Fruit fly (Drosophila melanogaster) Kc167 (cell line): Measurements from ENCODE around the gene Hs6st.

Experiments
- Myc ChIP-seq: fragments of >200 bp; optimal IDR thresholded peaks from 2 replicates; lab custom pipeline; 2017; ENCODE audit warnings: missing external identifiers
- Sin3A ChIP-seq: fragments of >200 bp; optimal IDR thresholded peaks from 2 replicates; lab custom pipeline; 2018; ENCODE audit warnings: missing external identifiers
- h ChIP-seq: fragments of >200 bp; optimal IDR thresholded peaks from 3 replicates; lab custom pipeline; 2018; ENCODE audit warnings: missing external identifiers
- insv ChIP-seq: fragments of >200 bp; optimal IDR thresholded peaks from 3 replicates; lab custom pipeline; 2018; ENCODE audit warnings: missing external identifiers
- psq ChIP-seq: fragments of >200 bp; optimal IDR thresholded peaks from 2 replicates; lab custom pipeline; 2017; ENCODE audit warnings: missing external identifiers
- ttk ChIP-seq: sonication (Bioruptor generic); optimal IDR thresholded peaks from 2 replicates; lab custom pipeline; 2017; ENCODE audit warnings: missing external identifiers

Gene Hs6st

dm6 chr3R:19915312-19915711 is 93.0 kb downstream of the Hs6st start, which contains the start of the genes Xport-A and Xport-B:
Gene Xport-A, minus strand, starts transcription at chr3R:19915412.
Gene Xport-B, minus strand, starts transcription at chr3R:19915412.
- no peak for TF ChIP-seq ttk (lab: Kevin White, UChicago)
- no peak for TF ChIP-seq Sin3A
- TF ChIP-seq insv (lab: Kevin White, UChicago): no peak
- no peak for TF ChIP-seq psq (lab: Kevin White, UChicago)
- no peak for TF ChIP-seq h
- no peak for TF ChIP-seq Myc (lab: Kevin White, UChicago)

DNA sequence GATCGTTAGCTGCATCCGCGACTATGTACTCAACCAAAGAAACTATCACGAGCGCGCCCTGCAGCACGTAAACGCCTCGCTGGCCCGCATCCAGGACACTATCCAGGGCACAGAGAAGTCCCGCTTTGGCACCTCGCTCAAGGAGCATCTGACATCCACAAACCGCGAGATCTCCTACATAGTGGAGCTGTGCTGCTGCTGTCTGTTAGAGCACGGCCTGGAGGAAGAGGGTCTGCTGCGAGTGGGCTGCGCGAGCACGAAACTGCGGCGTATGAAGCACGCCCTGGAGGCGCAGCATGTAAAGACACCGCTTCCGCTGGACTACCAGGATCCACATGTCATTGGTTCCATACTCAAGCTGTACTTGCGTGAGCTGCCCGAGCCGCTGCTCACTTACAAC is 97.3 kb downstream of the Hs6st start:
- TF ChIP-seq Sin3A (no peak), Myc (lab: Kevin White, UChicago) (no peak)

- no peak for TF ChIP-seq Sin3A
- TF ChIP-seq Myc (lab: Kevin White, UChicago): no peak
- TF ChIP-seq h: no peak
- TF ChIP-seq insv (lab: Kevin White, UChicago): no peak
- no peak for TF ChIP-seq ttk (lab: Kevin White, UChicago)
- TF ChIP-seq psq (lab: Kevin White, UChicago): no peak
Measured at dm6 chr3R:19910302-19911029, 97.8 kb downstream of the Hs6st start.

DNA sequence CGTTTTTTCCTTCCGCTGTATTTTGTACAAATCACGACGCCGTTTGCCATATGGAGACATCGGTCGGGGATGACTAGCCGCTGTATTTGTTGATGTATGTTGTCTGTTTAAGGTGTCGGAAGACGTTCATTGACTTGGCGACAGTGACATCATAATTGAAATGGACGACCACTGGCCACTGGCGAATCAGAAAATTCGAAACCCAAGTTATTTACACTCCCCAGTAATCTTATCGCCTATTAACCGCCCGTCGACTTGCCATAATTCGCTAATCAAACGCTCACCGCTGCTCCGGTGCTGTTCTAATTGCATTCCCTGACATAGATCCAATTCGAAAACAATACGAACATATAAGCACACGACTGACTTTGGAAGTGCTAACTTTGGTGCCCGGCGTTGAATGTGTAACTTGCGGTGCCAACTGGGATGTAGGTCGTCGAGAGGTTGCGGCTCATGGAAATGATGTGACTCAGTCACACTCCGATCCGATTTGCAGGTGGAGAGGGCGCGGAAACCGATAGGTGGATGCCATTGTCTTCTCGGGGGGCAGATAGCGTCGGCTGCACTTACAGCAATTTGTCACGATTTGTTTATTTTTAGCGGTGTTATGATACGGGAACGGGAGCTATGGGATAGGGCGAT is 98.7 kb downstream of the Hs6st start:
- TF ChIP-seq Sin3A (no peak), h (no peak), insv (lab: Kevin White, UChicago) (no peak), psq (lab: Kevin White, UChicago) (no peak), Myc (lab: Kevin White, UChicago) (no peak), ttk (lab: Kevin White, UChicago) (no peak)

DNA sequence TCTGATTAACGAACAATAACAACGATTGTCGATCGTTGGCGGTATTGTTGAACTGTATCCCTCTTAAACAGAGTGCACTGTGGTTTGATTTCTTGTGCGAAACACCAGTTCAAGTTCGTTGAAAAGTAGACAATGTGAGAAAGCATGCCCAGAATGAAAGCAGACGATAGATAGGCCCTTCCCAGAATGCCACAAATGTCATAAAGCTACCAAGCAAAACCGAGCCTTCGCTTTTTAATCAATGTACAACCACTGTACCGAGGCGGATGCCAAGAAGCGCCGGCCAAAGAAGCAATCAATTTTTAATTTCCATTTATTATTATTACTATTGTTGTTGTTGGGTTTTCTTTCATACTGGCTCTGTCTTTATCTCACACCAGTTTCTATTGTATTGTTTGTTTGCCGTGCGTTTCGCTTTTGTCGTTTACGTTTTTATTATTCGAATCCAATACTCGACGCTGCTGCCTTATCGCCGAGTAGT is 99.4 kb downstream of the Hs6st start:
- TF ChIP-seq insv (lab: Kevin White, UChicago) (no peak), ttk (lab: Kevin White, UChicago) (no peak), psq (lab: Kevin White, UChicago) (no peak), Sin3A (no peak)

dm6 chr3R:19905932-19906439 is 102.3 kb downstream of the Hs6st start:
- TF ChIP-seq h (no peak), psq (lab: Kevin White, UChicago) (no peak), Sin3A (no peak), insv (lab: Kevin White, UChicago) (no peak), ttk (lab: Kevin White, UChicago) (no peak), Myc (lab: Kevin White, UChicago) (no peak)

DNA sequence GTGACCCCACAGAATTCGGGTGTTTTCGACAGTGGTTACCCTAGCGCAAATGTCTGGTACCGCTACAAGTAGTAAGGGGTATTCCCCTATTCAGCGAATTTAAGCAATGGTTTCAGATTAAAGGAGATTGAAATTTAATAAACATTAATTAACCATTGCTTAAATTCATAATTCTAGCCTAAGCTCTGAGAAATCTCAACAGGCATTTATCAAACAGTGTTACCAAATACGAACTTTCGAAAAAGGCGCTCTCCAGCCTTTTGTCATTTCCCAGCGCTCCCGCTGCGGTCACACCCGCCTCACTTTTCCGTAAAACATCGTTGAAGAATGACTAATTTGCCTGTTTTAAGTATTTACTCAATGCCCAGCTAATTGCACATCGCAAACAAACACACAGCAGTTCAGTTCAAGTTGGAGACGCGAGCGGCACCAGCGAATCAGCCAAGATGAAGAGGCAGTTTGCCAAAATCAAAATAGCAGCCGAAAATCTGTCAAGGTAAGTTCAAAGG is 103.4 kb downstream of the Hs6st start, which contains the start of the genes Surf6 and RhoGAP92B:
Surf6 (minus strand) TSS at position 4 of the 509 bp plus-strand sequence.
RhoGAP92B (plus strand) TSS at position 300 of the 509 bp plus-strand sequence.
- TF ChIP-seq insv (lab: Kevin White, UChicago) (no peak), h (no peak), psq (lab: Kevin White, UChicago) (no peak), ttk (lab: Kevin White, UChicago) (no peak), Myc (lab: Kevin White, UChicago) (no peak), Sin3A (no peak)

- TF ChIP-seq Sin3A: no peak
- no peak for TF ChIP-seq psq (lab: Kevin White, UChicago)
- no peak for TF ChIP-seq ttk (lab: Kevin White, UChicago)
- no peak for TF ChIP-seq Myc (lab: Kevin White, UChicago)
- TF ChIP-seq insv (lab: Kevin White, UChicago): no peak
- no peak for TF ChIP-seq h
Measured at dm6 chr3R:19902926-19903739, 105.2 kb downstream of the Hs6st start, which contains the start of gene ClpX. Gene ClpX, minus strand, starts transcription at chr3R:19903689.

- TF ChIP-seq Myc (lab: Kevin White, UChicago): no peak
- no peak for TF ChIP-seq h
- no peak for TF ChIP-seq ttk (lab: Kevin White, UChicago)
- no peak for TF ChIP-seq psq (lab: Kevin White, UChicago)
- TF ChIP-seq insv (lab: Kevin White, UChicago): no peak
- no peak for TF ChIP-seq Sin3A
Measured at dm6 chr3R:19902328-19902727, 106.0 kb downstream of the Hs6st start.

- TF ChIP-seq psq (lab: Kevin White, UChicago) (no peak), Myc (lab: Kevin White, UChicago) (no peak), Sin3A (no peak)
Measured at dm6 chr3R:19901742-19902141, 106.6 kb downstream of the Hs6st start.

DNA sequence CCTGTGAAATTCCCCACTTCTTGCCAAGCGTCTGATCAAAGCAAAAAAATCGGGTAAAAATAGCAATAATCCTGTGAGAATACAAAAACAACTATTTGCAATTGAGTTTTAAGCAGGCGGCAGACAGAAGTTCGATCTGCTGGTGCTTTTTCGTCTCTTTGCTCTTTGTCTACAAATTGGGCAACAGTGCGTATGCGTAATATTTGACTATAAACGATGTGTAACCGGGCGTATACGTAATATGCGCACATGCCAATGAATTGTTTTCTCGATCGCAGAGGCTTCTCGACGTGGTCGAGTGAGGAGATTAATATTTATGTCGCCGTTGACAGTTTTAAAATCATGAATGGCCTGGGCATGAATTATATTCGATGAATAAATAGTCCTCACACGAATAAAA is 113.0 kb downstream of the Hs6st start:
- no peak for TF ChIP-seq Myc (lab: Kevin White, UChicago)
- no peak for TF ChIP-seq ttk (lab: Kevin White, UChicago)
- TF ChIP-seq insv (lab: Kevin White, UChicago): no peak
